Worm (Caenorhabditis elegans): ENCODE data around the gene F22F1.2.

F22F1.2 gene

ce11 chrX:8155447-8155877 lies 4.9 kb upstream of the F22F1.2 start:
- peak; percentile 30 for TF ChIP-seq dao-5 (tag; optimal IDR thresholded peaks at IDR 0.05)

- TF ChIP-seq dao-5 (tag; optimal IDR thresholded peaks at IDR 0.05) = no peak
- no peak for TF ChIP-seq him-1 (tag; optimal IDR thresholded peaks at IDR 0.05)
- no peak for TF ChIP-seq W03F9.2 (tag; optimal IDR thresholded peaks at IDR 0.05)
These were observed 888 bp upstream of the F22F1.2 start for ce11 chrX:8151409-8151808.

- TF ChIP-seq dao-5 (tag; optimal IDR thresholded peaks at IDR 0.05) = no peak
- TF ChIP-seq W03F9.2 (tag; optimal IDR thresholded peaks at IDR 0.05) = no peak
- no peak for TF ChIP-seq him-1 (tag; optimal IDR thresholded peaks at IDR 0.05)
These were observed 1.5 kb downstream of the F22F1.2 start for ce11 chrX:8148993-8149392.

- no peak for TF ChIP-seq him-1 (tag; optimal IDR thresholded peaks at IDR 0.05)
These were observed 3.1 kb downstream of the F22F1.2 start, which contains the start of gene C02B8.1 for ce11 chrX:8147398-8147797. TSS of gene C02B8.1 (plus strand) at chrX:8147698.

- no peak for TF ChIP-seq W03F9.2 (tag; optimal IDR thresholded peaks at IDR 0.05)
- TF ChIP-seq him-1 (tag; optimal IDR thresholded peaks at IDR 0.05) = no peak
- no peak for TF ChIP-seq dao-5 (tag; optimal IDR thresholded peaks at IDR 0.05)
These were observed 11.4 kb downstream of the F22F1.2 start, which contains the start of gene C02B8.3 for ce11 chrX:8139146-8139545. TSS of gene C02B8.3 (plus strand) at chrX:8139446.

ce11 chrX:8137779-8138178 lies 12.7 kb downstream of the F22F1.2 start, which contains the start of gene C02B8.7:
TSS of gene C02B8.7 (minus strand) at chrX:8137879.
- TF ChIP-seq dao-5 (tag; optimal IDR thresholded peaks at IDR 0.05) = no peak
- TF ChIP-seq him-1 (tag; optimal IDR thresholded peaks at IDR 0.05) = no peak
- TF ChIP-seq W03F9.2 (tag; optimal IDR thresholded peaks at IDR 0.05) = no peak

ce11 chrX:8136276-8136891 lies 14.1 kb downstream of the F22F1.2 start, which contains the start of gene C02B8.6:
TSS of gene C02B8.6 (minus strand) at chrX:8136326.
- TF ChIP-seq him-1 (tag; optimal IDR thresholded peaks at IDR 0.05) (no peak), W03F9.2 (tag; optimal IDR thresholded peaks at IDR 0.05) (peak; percentile 48), dao-5 (tag; optimal IDR thresholded peaks at IDR 0.05) (no peak)

ce11 chrX:8129543-8129942 lies 21.0 kb downstream of the F22F1.2 start, which contains the start of gene frpr-1:
TSS of gene frpr-1 (minus strand) at chrX:8129643.
- no peak for TF ChIP-seq him-1 (tag; optimal IDR thresholded peaks at IDR 0.05)
- TF ChIP-seq dao-5 (tag; optimal IDR thresholded peaks at IDR 0.05) = no peak
- no peak for TF ChIP-seq W03F9.2 (tag; optimal IDR thresholded peaks at IDR 0.05)

ce11 chrX:8123194-8123593 lies 27.3 kb downstream of the F22F1.2 start, which contains the start of gene C02B8.12:
TSS of gene C02B8.12 (minus strand) at chrX:8123368.
- TF ChIP-seq dao-5 (tag; optimal IDR thresholded peaks at IDR 0.05) = no peak
- no peak for TF ChIP-seq W03F9.2 (tag; optimal IDR thresholded peaks at IDR 0.05)
- TF ChIP-seq him-1 (tag; optimal IDR thresholded peaks at IDR 0.05) = no peak

- TF ChIP-seq W03F9.2 (tag; optimal IDR thresholded peaks at IDR 0.05) (no peak), dao-5 (tag; optimal IDR thresholded peaks at IDR 0.05) (no peak), him-1 (tag; optimal IDR thresholded peaks at IDR 0.05) (no peak)
These were observed 30.2 kb downstream of the F22F1.2 start for ce11 chrX:8120281-8120680.

- TF ChIP-seq dao-5 (tag; optimal IDR thresholded peaks at IDR 0.05) = no peak
- TF ChIP-seq W03F9.2 (tag; optimal IDR thresholded peaks at IDR 0.05) = no peak
- TF ChIP-seq him-1 (tag; optimal IDR thresholded peaks at IDR 0.05) = no peak
These were observed 32.6 kb downstream of the F22F1.2 start for ce11 chrX:8117827-8118317.

- TF ChIP-seq him-1 (tag; optimal IDR thresholded peaks at IDR 0.05) (no peak), W03F9.2 (tag; optimal IDR thresholded peaks at IDR 0.05) (no peak), dao-5 (tag; optimal IDR thresholded peaks at IDR 0.05) (no peak)
These were observed 34.4 kb downstream of the F22F1.2 start, which contains the start of gene hlh-8 for ce11 chrX:8116157-8116556. TSS of gene hlh-8 (plus strand) at chrX:8116457.

- TF ChIP-seq dao-5 (tag; optimal IDR thresholded peaks at IDR 0.05) (no peak), him-1 (tag; optimal IDR thresholded peaks at IDR 0.05) (no peak), W03F9.2 (tag; optimal IDR thresholded peaks at IDR 0.05) (no peak)
These were observed 40.3 kb downstream of the F22F1.2 start, which contains the start of gene K07E3.1 for ce11 chrX:8110193-8110592. TSS of gene K07E3.1 (plus strand) at chrX:8110439.

- TF ChIP-seq W03F9.2 (tag; optimal IDR thresholded peaks at IDR 0.05) = peak; percentile 24
- no peak for TF ChIP-seq dao-5 (tag; optimal IDR thresholded peaks at IDR 0.05)
- no peak for TF ChIP-seq him-1 (tag; optimal IDR thresholded peaks at IDR 0.05)
These were observed 41.0 kb downstream of the F22F1.2 start for ce11 chrX:8109531-8109930.

- TF ChIP-seq W03F9.2 (tag; optimal IDR thresholded peaks at IDR 0.05) = no peak
- TF ChIP-seq him-1 (tag; optimal IDR thresholded peaks at IDR 0.05) = no peak
- TF ChIP-seq dao-5 (tag; optimal IDR thresholded peaks at IDR 0.05) = no peak
These were observed 42.6 kb downstream of the F22F1.2 start, which contains the start of gene K07E3.9 for ce11 chrX:8107921-8108320. TSS of gene K07E3.9 (plus strand) at chrX:8108221.
